Worm (Caenorhabditis elegans) whole organism, L4 larva: ENCODE measurements around the gene hil-6.
A peak's percentile ranks its signal among the peaks of the same experiment; 100 is the strongest.

ENCODE experiments used
- arid-1 ChIP-seq: fragments of 200-800 bp; sonication (Bioruptor generic); conservative IDR thresholded peaks from 2 replicates; pipeline ENCODE4 v1.3.6; 2022; ENCODE audit warnings: missing genetic modification reagents, missing genetic modification characterization, missing compliant biosample characterization
- ceh-82 ChIP-seq: sonication (generic microtip); optimal IDR thresholded peaks from 2 replicates; lab custom pipeline; 2017; ENCODE audit warnings: missing biosample characterization, missing genetic modification characterization
- dmd-6 ChIP-seq: fragments of 200-800 bp; sonication (Bioruptor generic); IDR thresholded peaks from 2 replicates; pipeline ENCODE4 v1.3.6; 2022; ENCODE audit warnings: missing genetic modification reagents, missing genetic modification characterization, missing compliant biosample characterization
- hif-1 ChIP-seq, 2 experiments: sonication (generic microtip); optimal IDR thresholded peaks; 2 replicates each; lab custom pipeline; 2016 to 2017; ENCODE audit warnings: missing compliant biosample characterization in 2 of 2, missing genetic modification characterization in 2 of 2, missing genetic modification reagents in 2 of 2, missing genotype in 2 of 2, mild to moderate bottlenecking in 1 of 2
- mdl-1 ChIP-seq, 2 experiments: fragments of 150-350 bp in 1 of 2; sonication (generic microtip) in 1 of 2; optimal IDR thresholded peaks; 2 replicates each; lab custom pipeline; 2014 to 2017; ENCODE audit warnings: missing biosample characterization in 2 of 2, missing genetic modification characterization in 2 of 2
- nhr-11 ChIP-seq: fragments of 150-350 bp; optimal IDR thresholded peaks from 2 replicates; lab custom pipeline; 2014; ENCODE audit warnings: missing biosample characterization, missing genetic modification characterization
- nhr-28 ChIP-seq: fragments of 150-350 bp; optimal IDR thresholded peaks from 2 replicates; lab custom pipeline; 2014; ENCODE audit warnings: missing biosample characterization, missing genetic modification characterization
- nhr-42 ChIP-seq: fragments of 200-800 bp; sonication (Bioruptor generic); IDR thresholded peaks from 2 replicates; pipeline ENCODE4 v1.3.6; 2022; ENCODE audit warnings: missing genetic modification characterization, missing compliant biosample characterization
- php-3 ChIP-seq: fragments of 200-800 bp; sonication (Bioruptor generic); IDR thresholded peaks from 2 replicates; pipeline ENCODE4 v1.3.6; 2022; ENCODE audit warnings: missing genetic modification reagents, missing genetic modification characterization, missing compliant biosample characterization
- snpc-4 ChIP-seq: fragments of 150-350 bp; optimal IDR thresholded peaks from 2 replicates; lab custom pipeline; 2014; ENCODE audit warnings: missing biosample characterization, missing genetic modification characterization
- ztf-11 ChIP-seq: fragments of 150-350 bp; optimal IDR thresholded peaks from 2 replicates; lab custom pipeline; 2014; ENCODE audit warnings: missing biosample characterization, missing genetic modification characterization

ce11 chrV:2076043-2076442 is 44.7 kb upstream of the hil-6 start:
- peak; percentile 20; the same call in 1 of the 2 replicates for TF ChIP-seq dmd-6
- TF ChIP-seq snpc-4 (tag; lab: Kevin White, UChicago), result no peak
- TF ChIP-seq arid-1 (GFP tag; lab: Robert Waterston, UW), result no peak
- no peak for TF ChIP-seq ztf-11 (tag; lab: Kevin White, UChicago)
- TF ChIP-seq ceh-82 (tag; lab: Kevin White, UChicago), result no peak
- no peak for TF ChIP-seq mdl-1 (tag; optimal IDR thresholded peaks at IDR 0.05; lab: Kevin White, UChicago)
- peak; percentile 43 for TF ChIP-seq nhr-11 (tag; lab: Kevin White, UChicago)
- TF ChIP-seq nhr-28 (tag; lab: Kevin White, UChicago), result no peak
- no peak for TF ChIP-seq php-3
- no peak for TF ChIP-seq nhr-42 (GFP tag; lab: Robert Waterston, UW)
- TF ChIP-seq hif-1 (tag; optimal IDR thresholded peaks at IDR 0.05; lab: Kevin White, UChicago), result no peak
